Fruit fly (Drosophila melanogaster) whole organism, embryonic: Measurements from ENCODE around the gene GstD11.

ENCODE experiments used
- Atf3 ChIP-seq: fragments of 200-800 bp; sonication (Bioruptor generic); optimal IDR thresholded peaks from 3 replicates; lab custom pipeline; 2016; ENCODE audit warnings: missing biosample characterization, missing genetic modification characterization
- B-H2 ChIP-seq: fragments of 200-800 bp; sonication (Bioruptor generic); optimal IDR thresholded peaks from 2 replicates; lab custom pipeline; 2018; ENCODE audit warnings: missing biosample characterization, mild to moderate bottlenecking, missing genetic modification characterization
- Bdp1 ChIP-seq: fragments of 200-800 bp; sonication (Bioruptor generic); optimal IDR thresholded peaks from 3 replicates; lab custom pipeline; 2016; ENCODE audit warnings: missing biosample characterization, missing genetic modification characterization
- CG10274 ChIP-seq: fragments of 200-800 bp; sonication (Bioruptor generic); optimal IDR thresholded peaks from 3 replicates; lab custom pipeline; 2017; ENCODE audit warnings: missing biosample characterization, mild to moderate bottlenecking, missing genetic modification characterization
- CG11695 ChIP-seq: fragments of 200-800 bp; sonication (Bioruptor generic); IDR thresholded peaks from 3 replicates; pipeline ENCODE4 v1.3.6; 2022; ENCODE audit warnings: missing biosample characterization, missing genetic modification characterization
- CG12744 ChIP-seq: fragments of 200-800 bp; sonication (Bioruptor generic); optimal IDR thresholded peaks from 2 replicates; lab custom pipeline; 2016; ENCODE audit warnings: missing biosample characterization, missing genetic modification characterization
- CG14014 ChIP-seq: fragments of 200-800 bp; sonication (Bioruptor generic); IDR thresholded peaks from 2 replicates; pipeline ENCODE4 v1.3.6; 2022; ENCODE audit warnings: missing biosample characterization, missing genetic modification characterization
- CG1602 ChIP-seq: fragments of 200-800 bp; sonication (Bioruptor generic); optimal IDR thresholded peaks from 3 replicates; lab custom pipeline; 2016; ENCODE audit warnings: missing biosample characterization, missing genetic modification characterization
- CG16815 ChIP-seq: fragments of 200-800 bp; sonication (Bioruptor generic); optimal IDR thresholded peaks from 3 replicates; lab custom pipeline; 2017; ENCODE audit warnings: missing biosample characterization, mild to moderate bottlenecking, missing genetic modification characterization
- CG17829 ChIP-seq: fragments of 200-800 bp; optimal IDR thresholded peaks from 2 replicates; lab custom pipeline; 2019; ENCODE audit warnings: missing biosample characterization, mild to moderate bottlenecking, missing genetic modification characterization, moderate library complexity
- CG2202 ChIP-seq: fragments of 200-800 bp; sonication (Bioruptor generic); optimal IDR thresholded peaks from 2 replicates; lab custom pipeline; 2018; ENCODE audit warnings: missing biosample characterization, mild to moderate bottlenecking, missing genetic modification characterization
- CG2678 ChIP-seq: fragments of 200-800 bp; sonication (Bioruptor generic); optimal IDR thresholded peaks from 3 replicates; lab custom pipeline; 2019; ENCODE audit warnings: missing biosample characterization, mild to moderate bottlenecking, missing genetic modification characterization, moderate library complexity
- CG31365 ChIP-seq: fragments of 200-800 bp; sonication (Bioruptor generic); optimal IDR thresholded peaks from 2 replicates; lab custom pipeline; 2018; ENCODE audit warnings: missing biosample characterization, mild to moderate bottlenecking, missing genetic modification characterization
- CG33557 ChIP-seq: fragments of 200-800 bp; sonication (Bioruptor generic); optimal IDR thresholded peaks from 2 replicates; lab custom pipeline; 2019; ENCODE audit warnings: missing biosample characterization, mild to moderate bottlenecking, missing genetic modification characterization, moderate library complexity
- CG5953 ChIP-seq: fragments of 200-800 bp; sonication (Bioruptor generic); IDR thresholded peaks from 2 replicates; pipeline ENCODE4 v1.3.6; 2022; ENCODE audit warnings: missing biosample characterization, missing genetic modification characterization
- CG6765 ChIP-seq: fragments of 200-800 bp; sonication (Bioruptor generic); optimal IDR thresholded peaks from 3 replicates; lab custom pipeline; 2017; ENCODE audit warnings: missing biosample characterization, mild to moderate bottlenecking, missing genetic modification characterization
- CG6791 ChIP-seq: fragments of 200-800 bp; sonication (Bioruptor generic); IDR thresholded peaks from 3 replicates; pipeline ENCODE4 v1.3.6; 2022; ENCODE audit warnings: missing biosample characterization, missing genetic modification characterization; ENCODE audit not compliant: partially characterized antibody
- CG8388 ChIP-seq: fragments of 200-800 bp; sonication (Bioruptor generic); optimal IDR thresholded peaks from 2 replicates; lab custom pipeline; 2019; ENCODE audit warnings: missing biosample characterization, mild to moderate bottlenecking, missing genetic modification characterization, moderate library complexity
- D19A ChIP-seq: fragments of 200-800 bp; optimal IDR thresholded peaks from 3 replicates; lab custom pipeline; 2019; ENCODE audit warnings: missing biosample characterization, mild to moderate bottlenecking, missing genetic modification characterization, moderate library complexity
- Drgx ChIP-seq: fragments of 200-800 bp; sonication (Bioruptor generic); IDR thresholded peaks from 2 replicates; pipeline ENCODE4 v1.3.6; 2022; ENCODE audit warnings: missing biosample characterization, missing genetic modification characterization
- Ets65A ChIP-seq: fragments of 200-800 bp; sonication (Bioruptor generic); peaks from one replicate; lab custom pipeline; 2016; ENCODE audit warnings: missing biosample characterization, missing genetic modification characterization
- HmgD ChIP-seq: fragments of 200-800 bp; sonication (Bioruptor generic); optimal IDR thresholded peaks from 3 replicates; lab custom pipeline; 2016; ENCODE audit warnings: missing biosample characterization, missing genetic modification characterization
- Hr3 ChIP-seq: fragments of 200-800 bp; sonication (Bioruptor generic); optimal IDR thresholded peaks from 3 replicates; lab custom pipeline; 2016; ENCODE audit warnings: missing biosample characterization, missing genetic modification characterization
- Med ChIP-seq: fragments of 200-800 bp; sonication (Bioruptor generic); peaks from one replicate; lab custom pipeline; 2016; ENCODE audit warnings: missing biosample characterization, missing genetic modification characterization, mild to moderate bottlenecking, inconsistent platforms, moderate library complexity
- NC2α ChIP-seq: fragments of 200-800 bp; sonication (Bioruptor generic); optimal IDR thresholded peaks from 2 replicates; lab custom pipeline; 2016; ENCODE audit warnings: missing biosample characterization, missing genetic modification characterization
- NC2β ChIP-seq: fragments of 200-800 bp; sonication (Bioruptor generic); optimal IDR thresholded peaks from 2 replicates; lab custom pipeline; 2016; ENCODE audit warnings: missing biosample characterization, missing genetic modification characterization
- Pdp1 ChIP-seq, 2 experiments: fragments of 200-800 bp; sonication (Bioruptor generic); optimal IDR thresholded peaks; 3 replicates each; lab custom pipeline; 2016; ENCODE audit warnings: missing biosample characterization in 2 of 2, missing genetic modification characterization in 2 of 2, mild to moderate bottlenecking in 1 of 2, moderate library complexity in 1 of 2
- Ptx1 ChIP-seq: fragments of 200-800 bp; sonication (Bioruptor generic); IDR thresholded peaks from 2 replicates; pipeline ENCODE4 v1.3.6; 2022; ENCODE audit warnings: missing biosample characterization, missing genetic modification characterization
- Side ChIP-seq: fragments of 200-800 bp; sonication (Bioruptor generic); optimal IDR thresholded peaks from 2 replicates; lab custom pipeline; 2016; ENCODE audit warnings: missing biosample characterization, missing genetic modification characterization
- Xbp1 ChIP-seq: fragments of 200-800 bp; sonication (Bioruptor generic); optimal IDR thresholded peaks from 3 replicates; lab custom pipeline; 2016; ENCODE audit warnings: missing biosample characterization, mild to moderate bottlenecking, missing genetic modification characterization
- abd-A ChIP-seq: fragments of 200-800 bp; sonication (Bioruptor generic); optimal IDR thresholded peaks from 3 replicates; lab custom pipeline; 2019; ENCODE audit warnings: missing biosample characterization, mild to moderate bottlenecking, missing genetic modification characterization, moderate library complexity
- btn ChIP-seq: fragments of 200-800 bp; sonication (Bioruptor generic); optimal IDR thresholded peaks from 2 replicates; lab custom pipeline; 2016; ENCODE audit warnings: missing biosample characterization, missing genetic modification characterization
- cad ChIP-seq: fragments of >200 bp; optimal IDR thresholded peaks from 2 replicates; lab custom pipeline; 2017; ENCODE audit warnings: missing biosample characterization, missing genetic modification characterization
- chm ChIP-seq: fragments of 200-800 bp; sonication (Bioruptor generic); IDR thresholded peaks from 2 replicates; pipeline ENCODE4 v1.3.6; 2022; ENCODE audit warnings: missing biosample characterization, missing genetic modification characterization
- chn ChIP-seq: fragments of 200-800 bp; sonication (Bioruptor generic); optimal IDR thresholded peaks from 2 replicates; lab custom pipeline; 2016; ENCODE audit warnings: missing biosample characterization, missing genetic modification characterization
- ci ChIP-seq: fragments of 200-800 bp; sonication (Bioruptor generic); IDR thresholded peaks from 3 replicates; pipeline ENCODE4 v1.3.6; 2022; ENCODE audit warnings: missing biosample characterization, missing genetic modification characterization
- dati ChIP-seq: fragments of 200-800 bp; sonication (Bioruptor generic); IDR thresholded peaks from 2 replicates; pipeline ENCODE4 v1.3.6; 2022; ENCODE audit warnings: missing biosample characterization, missing genetic modification characterization
- en ChIP-seq: fragments of 200-800 bp; sonication (Bioruptor generic); optimal IDR thresholded peaks from 2 replicates; lab custom pipeline; 2016; ENCODE audit warnings: missing biosample characterization, missing genetic modification characterization
- grau ChIP-seq: fragments of 200-800 bp; optimal IDR thresholded peaks from 3 replicates; lab custom pipeline; 2019; ENCODE audit warnings: missing biosample characterization, mild to moderate bottlenecking, missing genetic modification characterization, moderate library complexity
- hbn ChIP-seq: fragments of 200-800 bp; sonication (Bioruptor generic); IDR thresholded peaks from 2 replicates; pipeline ENCODE4 v1.3.6; 2022; ENCODE audit warnings: missing biosample characterization, missing genetic modification characterization; ENCODE audit not compliant: partially characterized antibody
- hth ChIP-seq: fragments of >200 bp; optimal IDR thresholded peaks from 2 replicates; lab custom pipeline; 2017; ENCODE audit warnings: inconsistent platforms
- lmd ChIP-seq: fragments of 200-800 bp; sonication (Bioruptor generic); IDR thresholded peaks from 2 replicates; pipeline ENCODE4 v1.3.6; 2022; ENCODE audit warnings: missing biosample characterization, missing genetic modification characterization
- maf-S ChIP-seq: fragments of 200-800 bp; sonication (Bioruptor generic); optimal IDR thresholded peaks from 2 replicates; lab custom pipeline; 2016; ENCODE audit warnings: missing biosample characterization, missing genetic modification characterization
- mirr ChIP-seq: fragments of 200-800 bp; sonication (Bioruptor generic); optimal IDR thresholded peaks from 3 replicates; lab custom pipeline; 2018; ENCODE audit warnings: missing biosample characterization, mild to moderate bottlenecking, missing genetic modification characterization
- oc ChIP-seq: fragments of 200-800 bp; sonication (Bioruptor generic); optimal IDR thresholded peaks from 2 replicates; lab custom pipeline; 2018; ENCODE audit warnings: missing biosample characterization, mild to moderate bottlenecking, missing genetic modification characterization, moderate library complexity
- pros ChIP-seq: fragments of 200-800 bp; sonication (Bioruptor generic); optimal IDR thresholded peaks from 3 replicates; lab custom pipeline; 2019; ENCODE audit warnings: missing biosample characterization, mild to moderate bottlenecking, missing genetic modification characterization, moderate library complexity
- pzg ChIP-seq: fragments of 200-800 bp; sonication (Bioruptor generic); optimal IDR thresholded peaks from 3 replicates; lab custom pipeline; 2018; ENCODE audit warnings: missing biosample characterization, mild to moderate bottlenecking, missing genetic modification characterization, moderate library complexity
- seq ChIP-seq: fragments of 200-800 bp; sonication (Bioruptor generic); IDR thresholded peaks from 2 replicates; pipeline ENCODE4 v1.3.6; 2022; ENCODE audit warnings: missing biosample characterization, missing genetic modification characterization
- stc ChIP-seq: fragments of 200-800 bp; sonication (Bioruptor generic); IDR thresholded peaks from 2 replicates; pipeline ENCODE4 v1.3.6; 2022; ENCODE audit warnings: missing biosample characterization, missing genetic modification characterization
- ttk ChIP-seq: fragments of 200-800 bp; sonication (Bioruptor generic); IDR thresholded peaks from 2 replicates; pipeline ENCODE4 v2.1.2; 2022; ENCODE audit warnings: missing biosample characterization, missing genetic modification characterization
- twi ChIP-seq: fragments of 200-800 bp; optimal IDR thresholded peaks from 2 replicates; lab custom pipeline; 2019; ENCODE audit warnings: missing biosample characterization, mild to moderate bottlenecking, missing genetic modification characterization, moderate library complexity
- unc-4 ChIP-seq: fragments of 200-800 bp; sonication (Bioruptor generic); IDR thresholded peaks from 2 replicates; pipeline ENCODE4 v1.3.6; 2022; ENCODE audit warnings: missing biosample characterization, missing genetic modification characterization; ENCODE audit not compliant: partially characterized antibody

The GstD11 gene

DNA sequence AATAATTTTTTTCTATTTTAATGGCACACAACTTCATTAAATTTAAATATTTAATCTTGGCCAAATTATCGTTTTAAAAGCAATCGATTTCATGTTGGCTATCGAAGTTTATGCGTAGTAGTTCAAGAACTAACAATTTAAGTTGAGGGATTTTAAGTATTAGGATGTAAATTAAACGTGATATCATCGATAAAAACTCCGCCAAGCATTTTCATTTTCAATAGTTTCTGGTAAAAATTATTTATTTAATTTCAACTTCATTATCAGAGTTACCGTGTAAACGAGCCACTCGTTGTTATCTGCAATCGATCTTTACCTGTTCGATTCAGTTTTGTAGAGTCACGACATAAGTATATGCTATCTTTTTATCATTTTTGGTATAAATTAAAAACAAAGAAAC, 19.8 kb downstream of the GstD11 start (continued):
- TF ChIP-seq stc (GFP tag; lab: Robert Waterston, UW) (peak; percentile 97), CG14014 (GFP tag; lab: Robert Waterston, UW) (peak; percentile 97), seq (GFP tag; lab: Robert Waterston, UW) (peak; percentile 97), CG17829 (tag; lab: Kevin White, UChicago) (peak; percentile 99), lmd (GFP tag; lab: Robert Waterston, UW) (peak; percentile 94), CG31365 (tag; lab: Kevin White, UChicago) (peak; percentile 90), pzg (GFP tag; lab: Kevin White, UChicago) (peak; percentile 46), CG10274 (GFP tag; lab: Kevin White, UChicago) (peak; percentile 95), CG11695 (GFP tag; lab: Robert Waterston, UW) (peak; percentile 97), Med (GFP tag; lab: Kevin White, UChicago) (peak; percentile 99), NC2α (GFP tag; lab: Kevin White, UChicago) (peak; percentile 91), CG6765 (GFP tag; lab: Kevin White, UChicago) (peak; percentile 99), Ptx1 (GFP tag; lab: Robert Waterston, UW) (peak; percentile 94), CG2202 (tag; lab: Kevin White, UChicago) (peak; percentile 97), dati (GFP tag; lab: Robert Waterston, UW) (peak; percentile 90), hbn (GFP tag; lab: Robert Waterston, UW) (peak; percentile 36; the same call in 1 of the 2 replicates), CG33557 (GFP tag; lab: Kevin White, UChicago) (peak; percentile 99), CG8388 (peak; percentile 98), D19A (peak; percentile 99), NC2β (GFP tag; lab: Kevin White, UChicago) (peak; percentile 99), pros (peak; percentile 87), twi (tag; lab: Kevin White, UChicago) (peak; percentile 97), Atf3 (peak; percentile 92), maf-S (peak; percentile 94), Drgx (GFP tag; lab: Robert Waterston, UW) (peak; percentile 93), CG1602 (GFP tag; lab: Kevin White, UChicago) (peak; percentile 96), Bdp1 (GFP tag; lab: Kevin White, UChicago) (peak; percentile 86), B-H2 (GFP tag; lab: Kevin White, UChicago) (peak; percentile 98), chn (GFP tag; lab: Kevin White, UChicago) (peak; percentile 95), oc (tag; lab: Kevin White, UChicago) (peak; percentile 98), Pdp1 (GFP tag; optimal IDR thresholded peaks at IDR 0.05; lab: Kevin White, UChicago) (peak; percentile 94 to 96), HmgD (GFP tag; lab: Kevin White, UChicago) (peak; percentile 93), CG6791 (no peak), btn (peak; percentile 98), CG12744 (GFP tag; lab: Kevin White, UChicago) (peak; percentile 94), ttk (GFP tag; lab: Robert Waterston, UW) (peak; percentile 93), hth (lab: Kevin White, UChicago) (no peak), unc-4 (GFP tag; lab: Robert Waterston, UW) (no peak), en (GFP tag; lab: Kevin White, UChicago) (peak; percentile 94), CG5953 (GFP tag; lab: Robert Waterston, UW) (peak; percentile 94), Xbp1 (peak; percentile 97), Ets65A (GFP tag; lab: Kevin White, UChicago) (peak; percentile 98), CG2678 (peak; percentile 99), mirr (GFP tag; lab: Kevin White, UChicago) (peak; percentile 99), abd-A (tag; lab: Kevin White, UChicago) (no peak), Side (GFP tag; lab: Kevin White, UChicago) (peak; percentile 92), CG16815 (GFP tag; lab: Kevin White, UChicago) (peak; percentile 84), Hr3 (peak; percentile 91), cad (no peak), grau (tag; lab: Kevin White, UChicago) (peak; percentile 98), chm (peak; percentile 100), ci (GFP tag; lab: Robert Waterston, UW) (peak; percentile 99)
